Worm (Caenorhabditis elegans) whole organism, mixed stage, embryonic: Measurements from ENCODE around the gene jun-1.
A peak's percentile ranks its signal among the peaks of the same experiment; 100 is the strongest.

Source experiments
- M03D4.4 ChIP-seq: sonication (generic microtip); optimal IDR thresholded peaks from 2 replicates; lab custom pipeline; 2017; ENCODE audit warnings: mild to moderate bottlenecking, missing genetic modification characterization, missing compliant biosample characterization
- bed-3 ChIP-seq: fragments of 200-800 bp; sonication (Bioruptor generic); optimal IDR thresholded peaks from 3 replicates; lab custom pipeline; 2018; ENCODE audit warnings: mild to moderate bottlenecking, missing genetic modification characterization, moderate library complexity, missing compliant biosample characterization
- blmp-1 ChIP-seq: fragments of 150-350 bp; optimal IDR thresholded peaks from 2 replicates; lab custom pipeline; 2014; ENCODE audit warnings: missing biosample characterization, missing genetic modification characterization
- ceh-39 ChIP-seq: fragments of 150-350 bp; optimal IDR thresholded peaks from 2 replicates; lab custom pipeline; 2014; ENCODE audit warnings: missing biosample characterization, missing genetic modification characterization
- ceh-43 ChIP-seq: fragments of 200-800 bp; sonication (Bioruptor generic); optimal IDR thresholded peaks from 2 replicates; lab custom pipeline; 2018; ENCODE audit warnings: mild to moderate bottlenecking, missing genetic modification characterization, moderate library complexity, missing compliant biosample characterization
- ceh-83 ChIP-seq: fragments of 200-800 bp; sonication (Bioruptor generic); optimal IDR thresholded peaks from 2 replicates; lab custom pipeline; 2018; ENCODE audit warnings: mild to moderate bottlenecking, missing genetic modification characterization, missing compliant biosample characterization
- ces-1 ChIP-seq: fragments of 150-350 bp; optimal IDR thresholded peaks from 2 replicates; lab custom pipeline; 2014; ENCODE audit warnings: missing biosample characterization, missing genetic modification reagents, missing genetic modification characterization
- cnd-1 ChIP-seq: fragments of 200-800 bp; sonication (Bioruptor generic); optimal IDR thresholded peaks from 2 replicates; lab custom pipeline; 2018; ENCODE audit warnings: mild to moderate bottlenecking, missing genetic modification characterization, missing compliant biosample characterization
- drap-1 ChIP-seq: fragments of 200-800 bp; sonication (Bioruptor generic); optimal IDR thresholded peaks from 3 replicates; lab custom pipeline; 2018; ENCODE audit warnings: mild to moderate bottlenecking, missing genetic modification characterization, missing compliant biosample characterization
- elt-1 ChIP-seq: sonication (generic microtip); optimal IDR thresholded peaks from 2 replicates; lab custom pipeline; 2017; ENCODE audit warnings: missing genetic modification characterization, mild to moderate bottlenecking, missing compliant biosample characterization, antibody characterized with exemption, moderate library complexity, borderline replicate concordance; ENCODE audit not compliant: insufficient read depth
- elt-3 ChIP-seq: fragments of 150-350 bp; optimal IDR thresholded peaks from 2 replicates; lab custom pipeline; 2014; ENCODE audit warnings: missing biosample characterization, missing genetic modification characterization
- flh-1 ChIP-seq: fragments of 200-800 bp; sonication (Bioruptor generic); optimal IDR thresholded peaks from 2 replicates; lab custom pipeline; 2018; ENCODE audit warnings: mild to moderate bottlenecking, missing genetic modification characterization, moderate library complexity, missing compliant biosample characterization
- ham-2 ChIP-seq: fragments of 200-800 bp; sonication (Bioruptor generic); optimal IDR thresholded peaks from 2 replicates; lab custom pipeline; 2018; ENCODE audit warnings: mild to moderate bottlenecking, missing genetic modification characterization, missing compliant biosample characterization
- hlh-1 ChIP-seq: fragments of 150-350 bp; optimal IDR thresholded peaks from 2 replicates; lab custom pipeline; 2014; ENCODE audit warnings: missing biosample characterization, missing genetic modification reagents, missing genetic modification characterization
- lin-13 ChIP-seq: fragments of 150-350 bp; optimal IDR thresholded peaks from 2 replicates; lab custom pipeline; 2014; ENCODE audit warnings: missing biosample characterization, missing genetic modification characterization
- lin-32 ChIP-seq: fragments of 200-800 bp; sonication (Bioruptor generic); optimal IDR thresholded peaks from 2 replicates; lab custom pipeline; 2018; ENCODE audit warnings: mild to moderate bottlenecking, missing genetic modification characterization, missing compliant biosample characterization
- lsy-2 ChIP-seq: fragments of 150-350 bp; optimal IDR thresholded peaks from 2 replicates; lab custom pipeline; 2014; ENCODE audit warnings: missing biosample characterization, missing genetic modification characterization
- mab-5 ChIP-seq: fragments of 150-350 bp; optimal IDR thresholded peaks from 2 replicates; lab custom pipeline; 2014; ENCODE audit warnings: missing biosample characterization, missing genetic modification characterization
- mep-1 ChIP-seq: fragments of 150-350 bp; optimal IDR thresholded peaks from 2 replicates; lab custom pipeline; 2017; ENCODE audit warnings: missing biosample characterization, missing genetic modification reagents, missing genetic modification characterization, inconsistent platforms
- mls-2 ChIP-seq: sonication (generic microtip); optimal IDR thresholded peaks from 2 replicates; lab custom pipeline; 2016; ENCODE audit warnings: mild to moderate bottlenecking, missing genetic modification characterization, moderate library complexity, missing compliant biosample characterization
- nhr-12 ChIP-seq: fragments of 150-350 bp; optimal IDR thresholded peaks from 2 replicates; lab custom pipeline; 2014; ENCODE audit warnings: missing biosample characterization, missing genetic modification characterization
- nhr-2 ChIP-seq: fragments of 150-350 bp; optimal IDR thresholded peaks from 2 replicates; lab custom pipeline; 2014; ENCODE audit warnings: missing biosample characterization, missing genetic modification characterization
- nhr-237 ChIP-seq: fragments of 150-350 bp; optimal IDR thresholded peaks from 2 replicates; lab custom pipeline; 2014; ENCODE audit warnings: missing biosample characterization, missing genetic modification characterization
- nhr-28 ChIP-seq: fragments of 150-350 bp; optimal IDR thresholded peaks from 2 replicates; lab custom pipeline; 2014; ENCODE audit warnings: missing biosample characterization, missing genetic modification characterization
- nhr-76 ChIP-seq: sonication (generic microtip); optimal IDR thresholded peaks from 2 replicates; lab custom pipeline; 2017; ENCODE audit warnings: missing biosample characterization, missing genetic modification characterization
- pha-4 ChIP-seq: fragments of 150-350 bp; optimal IDR thresholded peaks from 2 replicates; lab custom pipeline; 2018; ENCODE audit warnings: missing biosample characterization, missing genetic modification reagents, missing genetic modification characterization
- sem-2 ChIP-seq: fragments of 200-800 bp; sonication (Bioruptor generic); optimal IDR thresholded peaks from 2 replicates; lab custom pipeline; 2018; ENCODE audit warnings: mild to moderate bottlenecking, missing genetic modification characterization, missing compliant biosample characterization
- snpc-4 ChIP-seq: fragments of 150-350 bp; optimal IDR thresholded peaks from 2 replicates; lab custom pipeline; 2014; ENCODE audit warnings: missing biosample characterization, missing genetic modification characterization
- sptf-1 ChIP-seq: sonication (generic microtip); optimal IDR thresholded peaks from 2 replicates; lab custom pipeline; 2017; ENCODE audit warnings: mild to moderate bottlenecking, missing genetic modification characterization, moderate library complexity, missing compliant biosample characterization
- tbx-8 ChIP-seq: fragments of 200-800 bp; sonication (Bioruptor generic); optimal IDR thresholded peaks from 2 replicates; lab custom pipeline; 2018; ENCODE audit warnings: mild to moderate bottlenecking, missing genetic modification characterization, moderate library complexity, missing compliant biosample characterization
- unc-120 ChIP-seq: sonication (generic microtip); optimal IDR thresholded peaks from 2 replicates; lab custom pipeline; 2017; ENCODE audit warnings: missing genetic modification characterization, missing compliant biosample characterization; ENCODE audit not compliant: poor library complexity, severe bottlenecking
- unc-39 ChIP-seq: fragments of 150-350 bp; optimal IDR thresholded peaks from 2 replicates; lab custom pipeline; 2014; ENCODE audit warnings: missing biosample characterization, missing genetic modification characterization
- unc-62 ChIP-seq: fragments of 150-350 bp; optimal IDR thresholded peaks from 2 replicates; lab custom pipeline; 2014; ENCODE audit warnings: missing biosample characterization, missing genetic modification reagents, missing genetic modification characterization
- zip-8 ChIP-seq: fragments of 150-350 bp; optimal IDR thresholded peaks from 2 replicates; lab custom pipeline; 2014; ENCODE audit warnings: missing biosample characterization, missing genetic modification characterization
- ztf-11 ChIP-seq: fragments of 150-350 bp; optimal IDR thresholded peaks from 2 replicates; lab custom pipeline; 2014; ENCODE audit warnings: missing biosample characterization, missing genetic modification characterization

jun-1 gene

ce11 chrII:9112851-9113250, at the start of gene jun-1:
Gene jun-1 (plus strand): TSS chrII:9113157.
- TF ChIP-seq unc-62 (GFP tag; lab: Kevin White, UChicago) (peak; percentile 89), pha-4 (tag; lab: Kevin White, UChicago) (peak; percentile 35), mep-1 (peak; percentile 19), lsy-2 (tag; lab: Kevin White, UChicago) (peak; percentile 48), unc-120 (tag; lab: Kevin White, UChicago) (peak; percentile 83), elt-3 (no peak), blmp-1 (no peak), nhr-237 (tag; lab: Kevin White, UChicago) (peak; percentile 95), ceh-43 (no peak), nhr-2 (tag; lab: Kevin White, UChicago) (no peak), mls-2 (tag; lab: Kevin White, UChicago) (peak; percentile 32), nhr-28 (no peak), ces-1 (GFP tag; lab: Kevin White, UChicago) (peak; percentile 76), snpc-4 (tag; lab: Kevin White, UChicago) (no peak), elt-1 (tag; lab: Kevin White, UChicago) (no peak), ceh-39 (tag; lab: Kevin White, UChicago) (no peak)

- TF ChIP-seq ceh-83 (GFP tag; lab: Kevin White, UChicago) (no peak), flh-1 (GFP tag; lab: Kevin White, UChicago) (no peak), nhr-237 (tag; lab: Kevin White, UChicago) (no peak), bed-3 (GFP tag; lab: Kevin White, UChicago) (no peak), ham-2 (GFP tag; lab: Kevin White, UChicago) (no peak), zip-8 (tag; lab: Kevin White, UChicago) (peak; percentile 87), M03D4.4 (tag; lab: Kevin White, UChicago) (no peak), nhr-2 (tag; lab: Kevin White, UChicago) (peak; percentile 92), mab-5 (tag; lab: Kevin White, UChicago) (no peak), elt-3 (no peak), cnd-1 (tag; lab: Kevin White, UChicago) (peak; percentile 81), tbx-8 (no peak), snpc-4 (tag; lab: Kevin White, UChicago) (no peak), lin-13 (tag; lab: Kevin White, UChicago) (no peak), unc-62 (GFP tag; lab: Kevin White, UChicago) (peak; percentile 57), mls-2 (tag; lab: Kevin White, UChicago) (no peak), nhr-12 (tag; lab: Kevin White, UChicago) (peak; percentile 40), nhr-28 (no peak), ceh-43 (no peak), lsy-2 (tag; lab: Kevin White, UChicago) (peak; percentile 49), elt-1 (tag; lab: Kevin White, UChicago) (no peak), blmp-1 (no peak), nhr-76 (tag; lab: Kevin White, UChicago) (no peak), ces-1 (GFP tag; lab: Kevin White, UChicago) (no peak), ceh-39 (tag; lab: Kevin White, UChicago) (peak; percentile 26), lin-32 (peak; percentile 4), unc-39 (tag; lab: Kevin White, UChicago) (no peak), pha-4 (tag; lab: Kevin White, UChicago) (no peak), sptf-1 (no peak), hlh-1 (tag; lab: Kevin White, UChicago) (peak; percentile 71), drap-1 (GFP tag; lab: Kevin White, UChicago) (no peak), unc-120 (tag; lab: Kevin White, UChicago) (no peak), ztf-11 (no peak), mep-1 (no peak), sem-2 (GFP tag; lab: Kevin White, UChicago) (no peak)
Measured at ce11 chrII:9063350-9063749, 49.6 kb upstream of the jun-1 start.

ce11 chrII:9064437-9064836, 48.5 kb upstream of the jun-1 start:
- TF ChIP-seq lin-32 (no peak), tbx-8 (no peak), ham-2 (GFP tag; lab: Kevin White, UChicago) (no peak), sptf-1 (no peak), elt-3 (no peak), nhr-12 (tag; lab: Kevin White, UChicago) (no peak), hlh-1 (tag; lab: Kevin White, UChicago) (no peak), elt-1 (tag; lab: Kevin White, UChicago) (peak; percentile 88), sem-2 (GFP tag; lab: Kevin White, UChicago) (no peak), nhr-237 (tag; lab: Kevin White, UChicago) (no peak), unc-62 (GFP tag; lab: Kevin White, UChicago) (peak; percentile 19), pha-4 (tag; lab: Kevin White, UChicago) (no peak), unc-120 (tag; lab: Kevin White, UChicago) (no peak), cnd-1 (tag; lab: Kevin White, UChicago) (no peak), mls-2 (tag; lab: Kevin White, UChicago) (no peak), unc-39 (tag; lab: Kevin White, UChicago) (no peak)
- TF ChIP-seq, all 35 proteins: peak for 2
